Worm (Caenorhabditis elegans) whole organism, L4 larva: Measurements from ENCODE around the gene cri-3.

ENCODE experiments used
- F44E2.7 ChIP-seq: fragments of 200-800 bp; sonication (Bioruptor generic); IDR thresholded peaks from 2 replicates; pipeline ENCODE4 v2.1.2; 2022; ENCODE audit warnings: missing genetic modification characterization, missing compliant biosample characterization
- T26A8.4 ChIP-seq: fragments of 200-800 bp; sonication (Bioruptor generic); IDR thresholded peaks from 2 replicates; pipeline ENCODE4 v1.3.6; 2022; ENCODE audit warnings: missing genetic modification characterization, missing compliant biosample characterization
- Y105C5A.15 ChIP-seq: fragments of 200-800 bp; sonication (Bioruptor generic); IDR thresholded peaks from 2 replicates; pipeline ENCODE4 v1.3.6; 2022; ENCODE audit warnings: missing genetic modification characterization, missing compliant biosample characterization
- ZK337.2 ChIP-seq: fragments of 200-800 bp; sonication (Bioruptor generic); IDR thresholded peaks from 2 replicates; pipeline ENCODE4 v1.3.6; 2022; ENCODE audit warnings: missing genetic modification reagents, missing genetic modification characterization, missing compliant biosample characterization
- ama-1 ChIP-seq: fragments of 150-350 bp; optimal IDR thresholded peaks from 2 replicates; lab custom pipeline; 2014; ENCODE audit warnings: inconsistent platforms, mixed read lengths
- ceh-28 ChIP-seq: fragments of 150-350 bp; optimal IDR thresholded peaks from 2 replicates; lab custom pipeline; 2014; ENCODE audit warnings: missing biosample characterization, missing genetic modification reagents, missing genetic modification characterization
- ceh-32 ChIP-seq: sonication (generic microtip); optimal IDR thresholded peaks from 2 replicates; lab custom pipeline; 2016; ENCODE audit warnings: mild to moderate bottlenecking, missing genetic modification characterization, missing compliant biosample characterization; ENCODE audit not compliant: poor library complexity
- ceh-44 ChIP-seq: fragments of 200-800 bp; sonication (Bioruptor generic); IDR thresholded peaks from 2 replicates; pipeline ENCODE4 v1.3.6; 2022; ENCODE audit warnings: missing genetic modification reagents, missing genetic modification characterization, missing compliant biosample characterization
- ces-1 ChIP-seq: fragments of 150-350 bp; sonication (generic microtip); optimal IDR thresholded peaks from 4 replicates; lab custom pipeline; 2014; ENCODE audit warnings: missing biosample characterization, missing genetic modification reagents, missing genetic modification characterization
- daf-16 ChIP-seq, 3 experiments: sonication (generic microtip); optimal IDR thresholded peaks; 2 replicates each; lab custom pipeline; 2016 to 2017; ENCODE audit warnings: missing genetic modification characterization in 3 of 3, missing genetic modification reagents in 3 of 3, mild to moderate bottlenecking in 2 of 3, missing compliant biosample characterization in 2 of 3, missing biosample characterization in 1 of 3, moderate library complexity in 1 of 3
- dmd-6 ChIP-seq: fragments of 200-800 bp; sonication (Bioruptor generic); IDR thresholded peaks from 2 replicates; pipeline ENCODE4 v1.3.6; 2022; ENCODE audit warnings: missing genetic modification reagents, missing genetic modification characterization, missing compliant biosample characterization
- dve-1 ChIP-seq: sonication (generic microtip); optimal IDR thresholded peaks from 2 replicates; lab custom pipeline; 2017; ENCODE audit warnings: antibody characterized with exemption, mild to moderate bottlenecking, missing genetic modification characterization, missing compliant biosample characterization; ENCODE audit not compliant: insufficient read depth
- fkh-10 ChIP-seq: fragments of 150-350 bp; optimal IDR thresholded peaks from 2 replicates; lab custom pipeline; 2014; ENCODE audit warnings: missing biosample characterization, missing genetic modification reagents, missing genetic modification characterization
- hlh-11 ChIP-seq: fragments of 200-800 bp; sonication (Bioruptor generic); optimal IDR thresholded peaks from 2 replicates; lab custom pipeline; 2018; ENCODE audit warnings: mild to moderate bottlenecking, missing genetic modification characterization, missing compliant biosample characterization
- hlh-30 ChIP-seq: sonication (generic microtip); optimal IDR thresholded peaks from 2 replicates; lab custom pipeline; 2017; ENCODE audit warnings: antibody characterized with exemption, mild to moderate bottlenecking, missing genetic modification characterization, missing compliant biosample characterization; ENCODE audit not compliant: insufficient read depth
- lin-1 ChIP-seq: fragments of 200-800 bp; sonication (Bioruptor generic); IDR thresholded peaks from 2 replicates; pipeline ENCODE4 v1.3.6; 2022; ENCODE audit warnings: missing genetic modification reagents, missing genetic modification characterization, missing compliant biosample characterization
- lin-15B ChIP-seq: fragments of 150-350 bp; sonication (generic microtip); optimal IDR thresholded peaks from 3 replicates; lab custom pipeline; 2014; ENCODE audit warnings: missing biosample characterization, missing genetic modification characterization
- lin-29 ChIP-seq: fragments of 200-800 bp; sonication (Bioruptor generic); IDR thresholded peaks from 2 replicates; pipeline ENCODE4 v1.3.6; 2022; ENCODE audit warnings: missing genetic modification reagents, missing genetic modification characterization, missing compliant biosample characterization
- lin-38 ChIP-seq: fragments of 200-800 bp; sonication (Bioruptor generic); IDR thresholded peaks from 2 replicates; pipeline ENCODE4 v1.3.6; 2022; ENCODE audit warnings: missing genetic modification reagents, missing genetic modification characterization, missing compliant biosample characterization
- lir-3 ChIP-seq: sonication (generic microtip); optimal IDR thresholded peaks from 2 replicates; lab custom pipeline; 2016; ENCODE audit warnings: mild to moderate bottlenecking, missing genetic modification characterization, missing compliant biosample characterization
- lsy-2 ChIP-seq, 2 experiments: fragments of 150-350 bp in 1 of 2; sonication (generic microtip) in 1 of 2; optimal IDR thresholded peaks; 2 replicates each; lab custom pipeline; 2014 to 2017; ENCODE audit warnings: missing biosample characterization in 2 of 2, missing genetic modification characterization in 2 of 2
- mxl-2 ChIP-seq: fragments of 200-800 bp; sonication (Bioruptor generic); conservative IDR thresholded peaks from 2 replicates; pipeline ENCODE4 v1.3.6; 2022; ENCODE audit warnings: missing genetic modification reagents, missing genetic modification characterization, missing compliant biosample characterization
- nhr-102 ChIP-seq: sonication (generic microtip); optimal IDR thresholded peaks from 2 replicates; lab custom pipeline; 2016; ENCODE audit warnings: mild to moderate bottlenecking, missing genetic modification characterization, moderate library complexity, missing compliant biosample characterization
- nhr-11 ChIP-seq: fragments of 150-350 bp; optimal IDR thresholded peaks from 2 replicates; lab custom pipeline; 2014; ENCODE audit warnings: missing biosample characterization, missing genetic modification characterization
- nhr-28 ChIP-seq: fragments of 150-350 bp; optimal IDR thresholded peaks from 2 replicates; lab custom pipeline; 2014; ENCODE audit warnings: missing biosample characterization, missing genetic modification characterization
- nhr-48 ChIP-seq: sonication (generic microtip); optimal IDR thresholded peaks from 2 replicates; lab custom pipeline; 2016; ENCODE audit warnings: mild to moderate bottlenecking, missing genetic modification characterization, missing compliant biosample characterization
- nhr-6 ChIP-seq: fragments of 150-350 bp; optimal IDR thresholded peaks from 2 replicates; lab custom pipeline; 2014; ENCODE audit warnings: missing biosample characterization, missing genetic modification characterization
- nhr-76 ChIP-seq: fragments of 150-350 bp; optimal IDR thresholded peaks from 2 replicates; lab custom pipeline; 2014; ENCODE audit warnings: missing biosample characterization, missing genetic modification characterization
- nhr-77 ChIP-seq: fragments of 150-350 bp; optimal IDR thresholded peaks from 2 replicates; lab custom pipeline; 2014; ENCODE audit warnings: missing biosample characterization, missing genetic modification characterization
- php-3 ChIP-seq: fragments of 200-800 bp; sonication (Bioruptor generic); IDR thresholded peaks from 2 replicates; pipeline ENCODE4 v1.3.6; 2022; ENCODE audit warnings: missing genetic modification reagents, missing genetic modification characterization, missing compliant biosample characterization
- pqm-1 ChIP-seq: sonication (generic microtip); optimal IDR thresholded peaks from 2 replicates; lab custom pipeline; 2017; ENCODE audit warnings: missing biosample characterization, missing genetic modification characterization
- sdz-12 ChIP-seq: fragments of 200-800 bp; sonication (Bioruptor generic); optimal IDR thresholded peaks from 2 replicates; lab custom pipeline; 2018; ENCODE audit warnings: mild to moderate bottlenecking, missing genetic modification characterization, missing compliant biosample characterization
- snpc-1.2 ChIP-seq: fragments of 200-800 bp; sonication (Bioruptor generic); IDR thresholded peaks from 2 replicates; pipeline ENCODE4 v1.3.6; 2022; ENCODE audit warnings: missing genetic modification reagents, missing genetic modification characterization, missing compliant biosample characterization
- tra-1 ChIP-seq: fragments of 200-800 bp; sonication (Bioruptor generic); IDR thresholded peaks from 2 replicates; pipeline ENCODE4 v1.3.6; 2022; ENCODE audit warnings: missing genetic modification reagents, missing genetic modification characterization, missing compliant biosample characterization
- unc-39 ChIP-seq: sonication (generic microtip); optimal IDR thresholded peaks from 2 replicates; lab custom pipeline; 2017; ENCODE audit warnings: missing biosample characterization, missing genetic modification characterization
- unc-62 ChIP-seq, 3 experiments: fragments of 150-350 bp in 1 of 3; sonication (generic microtip); optimal IDR thresholded peaks in 2 of 3; peaks in 1 of 3; 1 replicate in 1 of 3; 2 replicates in 2 of 3; lab custom pipeline; 2014 to 2017; ENCODE audit warnings: missing biosample characterization in 3 of 3, missing genetic modification characterization in 3 of 3, missing genetic modification reagents in 3 of 3, missing genotype in 1 of 3
- vab-7 ChIP-seq: fragments of 200-800 bp; sonication (Bioruptor generic); IDR thresholded peaks from 2 replicates; pipeline ENCODE4 v1.3.6; 2022; ENCODE audit warnings: missing genetic modification reagents, missing genetic modification characterization, missing compliant biosample characterization

Gene cri-3

DNA sequence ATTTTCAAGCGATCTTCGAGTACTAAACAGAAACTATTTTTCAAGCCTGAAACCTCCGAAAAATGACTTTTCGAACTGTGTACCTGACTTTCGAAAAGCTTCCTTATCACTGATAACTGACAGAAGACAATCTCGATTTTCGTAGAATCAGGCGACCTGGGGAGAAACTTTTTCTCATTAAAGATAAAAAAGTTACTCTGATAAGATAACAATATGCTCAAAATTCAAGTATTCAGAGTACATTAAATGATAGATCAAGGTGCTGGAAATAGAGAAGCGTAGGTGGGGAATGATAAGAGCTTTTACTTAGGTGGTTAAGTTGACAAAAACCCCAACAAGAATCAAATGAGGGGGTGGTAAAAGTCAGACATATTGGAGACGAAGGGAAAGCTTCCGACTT is 26.1 kb upstream of the cri-3 start, which contains the start of gene prk-2:
TSS of gene prk-2 (minus strand) at position 156 of the 400 bp plus-strand sequence.
- no peak for TF ChIP-seq ceh-44 (GFP tag; lab: Robert Waterston, UW)
- no peak for TF ChIP-seq unc-62 (GFP tag; optimal IDR thresholded peaks at IDR 0.05 in 1 of 2; lab: Kevin White, UChicago)
- no peak for TF ChIP-seq unc-62 (tag; optimal IDR thresholded peaks at IDR 0.05; lab: Kevin White, UChicago)
- TF ChIP-seq lin-29 (GFP tag; lab: Robert Waterston, UW) = no peak
- no peak for TF ChIP-seq ama-1 (lab: Kevin White, UChicago)
- TF ChIP-seq nhr-11 (tag; lab: Kevin White, UChicago) = no peak
- peak; percentile 82 for TF ChIP-seq hlh-11 (tag; lab: Kevin White, UChicago)
- TF ChIP-seq T26A8.4 (GFP tag; lab: Robert Waterston, UW) = no peak
- TF ChIP-seq pqm-1 (tag; lab: Kevin White, UChicago) = peak; percentile 81
- TF ChIP-seq nhr-76 (tag; lab: Kevin White, UChicago) = no peak
- TF ChIP-seq nhr-28 = peak; percentile 29
- no peak for TF ChIP-seq ceh-28 (tag; lab: Kevin White, UChicago)
- TF ChIP-seq nhr-102 (tag; lab: Kevin White, UChicago) = peak; percentile 10
- peak; percentile 65; the same call in 1 of the 2 replicates for TF ChIP-seq lin-1 (GFP tag; lab: Robert Waterston, UW)
- TF ChIP-seq Y105C5A.15 (GFP tag; lab: Robert Waterston, UW) = no peak
- peak; percentile 72; the same call in 1 of the 2 replicates for TF ChIP-seq php-3 (GFP tag; lab: Robert Waterston, UW)
- TF ChIP-seq vab-7 (GFP tag; lab: Robert Waterston, UW) = no peak
- peak; percentile 9 for TF ChIP-seq nhr-48 (tag; lab: Kevin White, UChicago)
- TF ChIP-seq snpc-1.2 (GFP tag; lab: Robert Waterston, UW) = no peak
- TF ChIP-seq lsy-2 (tag; optimal IDR thresholded peaks at IDR 0.05; lab: Kevin White, UChicago) = peak in 1 of 2 experiments; percentile 1
- no peak for TF ChIP-seq lin-15B (tag; lab: Kevin White, UChicago)
- TF ChIP-seq nhr-77 (tag; lab: Kevin White, UChicago) = no peak
- TF ChIP-seq sdz-12 (GFP tag; lab: Kevin White, UChicago) = no peak
- peak; percentile 85 for TF ChIP-seq dve-1 (tag; lab: Kevin White, UChicago)
- TF ChIP-seq dmd-6 = peak; percentile 96
- no peak for TF ChIP-seq unc-39 (tag; lab: Kevin White, UChicago)
- peak; percentile 85; the same call in 1 of the 2 replicates for TF ChIP-seq tra-1 (GFP tag; lab: Robert Waterston, UW)
- no peak for TF ChIP-seq daf-16 (GFP tag; optimal IDR thresholded peaks at IDR 0.05; lab: Kevin White, UChicago)
- peak; percentile 64 for TF ChIP-seq daf-16 (tag; optimal IDR thresholded peaks at IDR 0.05; lab: Kevin White, UChicago)
- no peak for TF ChIP-seq ces-1
- TF ChIP-seq mxl-2 (GFP tag; lab: Robert Waterston, UW) = no peak
- TF ChIP-seq ZK337.2 (GFP tag; lab: Robert Waterston, UW) = no peak
- TF ChIP-seq fkh-10 (GFP tag; lab: Kevin White, UChicago) = no peak
- no peak for TF ChIP-seq ceh-32

DNA sequence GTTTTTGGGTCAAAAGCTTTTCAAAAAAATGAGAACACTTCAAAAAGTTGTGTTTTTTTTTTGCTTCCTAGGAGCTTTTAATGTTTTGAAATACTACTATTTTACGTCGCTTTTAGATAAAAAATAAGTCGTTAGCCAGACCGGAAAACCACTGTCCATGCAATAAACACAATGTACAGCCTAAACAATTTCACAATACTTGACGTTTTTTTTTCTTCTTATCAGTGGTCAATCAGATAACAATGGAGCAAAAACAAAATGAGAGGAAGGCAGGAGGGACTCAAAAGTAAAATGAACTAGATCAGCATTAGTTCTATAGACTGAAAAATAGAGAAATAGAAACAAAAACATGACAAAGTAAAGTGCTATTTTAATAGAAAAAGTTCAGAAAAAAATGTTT is 25.4 kb upstream of the cri-3 start:
- TF ChIP-seq hlh-30 (tag; lab: Kevin White, UChicago) (no peak), pqm-1 (tag; lab: Kevin White, UChicago) (peak; percentile 39), dve-1 (tag; lab: Kevin White, UChicago) (peak; percentile 4), nhr-6 (tag; lab: Kevin White, UChicago) (no peak), daf-16 (GFP tag; optimal IDR thresholded peaks at IDR 0.05; lab: Kevin White, UChicago) (no peak), daf-16 (tag; optimal IDR thresholded peaks at IDR 0.05; lab: Kevin White, UChicago) (peak; percentile 53), dmd-6 (peak; percentile 20; the same call in 1 of the 2 replicates)

DNA sequence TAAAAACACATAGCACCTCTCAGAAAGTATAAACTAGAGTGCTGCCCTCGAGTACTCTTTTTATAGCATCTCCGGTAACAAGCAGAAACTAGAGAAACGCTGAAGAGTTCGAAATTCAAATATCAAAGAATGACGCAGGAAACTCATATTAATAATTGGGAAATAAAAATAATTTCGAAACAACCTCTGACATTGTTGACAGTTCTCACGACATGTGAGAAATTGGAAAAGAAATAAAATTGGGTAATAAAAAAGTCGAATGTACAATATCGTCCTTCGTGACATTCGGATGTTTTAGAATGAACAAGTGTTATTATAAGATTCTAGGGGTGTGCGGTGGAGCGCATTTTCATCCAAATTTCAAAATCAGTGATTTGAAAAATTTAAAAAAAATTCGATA is 23.9 kb upstream of the cri-3 start:
- TF ChIP-seq F44E2.7 (no peak), ceh-44 (GFP tag; lab: Robert Waterston, UW) (no peak), dmd-6 (peak; percentile 33; the same call in 1 of the 2 replicates), dve-1 (tag; lab: Kevin White, UChicago) (peak; percentile 51), lin-38 (peak; percentile 29; the same call in 1 of the 2 replicates), lir-3 (tag; lab: Kevin White, UChicago) (no peak), daf-16 (GFP tag; optimal IDR thresholded peaks at IDR 0.05; lab: Kevin White, UChicago) (no peak), daf-16 (tag; optimal IDR thresholded peaks at IDR 0.05; lab: Kevin White, UChicago) (peak; percentile 52), T26A8.4 (GFP tag; lab: Robert Waterston, UW) (no peak), nhr-76 (tag; lab: Kevin White, UChicago) (no peak)
